Worm (Caenorhabditis elegans): ENCODE data around the gene dnj-13.

The dnj-13 gene

DNA sequence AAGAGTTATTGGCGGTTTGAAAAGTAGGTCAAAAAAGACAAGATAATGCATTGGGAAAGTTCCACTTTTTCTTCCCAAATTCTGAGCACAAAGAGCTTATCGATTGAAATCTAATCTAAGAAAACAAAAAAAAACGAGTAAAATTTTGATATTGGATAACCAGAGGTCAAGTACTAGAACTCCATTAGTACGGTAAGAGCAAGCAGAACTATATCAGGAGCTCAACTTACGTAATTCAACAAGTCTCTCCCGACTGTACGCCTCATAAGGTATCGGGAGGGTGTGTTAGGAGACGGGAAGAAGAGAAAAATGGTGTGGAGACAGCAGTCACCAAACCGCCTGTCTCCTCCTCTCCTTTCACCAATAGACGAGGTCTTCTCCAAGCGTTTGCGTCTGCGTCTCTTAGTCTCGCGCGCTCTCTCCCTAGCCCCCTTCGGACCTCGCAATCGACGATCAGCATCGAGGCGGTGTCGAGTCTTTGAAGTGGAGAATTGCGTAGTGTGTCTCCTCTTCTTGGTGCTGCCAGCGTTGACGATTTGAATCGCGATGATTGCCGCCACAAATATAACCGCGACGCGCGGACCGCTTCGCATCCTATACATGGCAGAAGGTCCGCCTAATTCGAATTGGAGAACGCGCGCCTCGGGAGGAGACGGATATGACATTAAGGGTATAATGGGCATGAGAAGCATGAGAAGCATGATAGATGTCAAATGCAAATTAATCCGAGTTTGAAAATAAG is 21.6 kb downstream of the dnj-13 start, which contains the start of gene F54D5.5 (continued):
- peak; percentile 69; the same call in 1 of the 2 replicates for TF ChIP-seq egl-43 (GFP tag; IDR thresholded peaks at IDR 0.05)
- TF ChIP-seq snpc-4 (tag; optimal IDR thresholded peaks at IDR 0.05): no peak
- TF ChIP-seq unc-130 (GFP tag; optimal IDR thresholded peaks at IDR 0.05): no peak
- peak; percentile 37 for TF ChIP-seq nhr-6 (tag; optimal IDR thresholded peaks at IDR 0.05)
- TF ChIP-seq nhr-77 (tag; optimal IDR thresholded peaks at IDR 0.05): no peak
- TF ChIP-seq ZK337.2 (GFP tag; IDR thresholded peaks at IDR 0.05): no peak
- no peak for TF ChIP-seq vab-7 (GFP tag; IDR thresholded peaks at IDR 0.05)
- no peak for TF ChIP-seq snpc-1.2 (GFP tag; IDR thresholded peaks at IDR 0.05)
- no peak for TF ChIP-seq mxl-2 (GFP tag; conservative IDR thresholded peaks at IDR 0.05)
- no peak for TF ChIP-seq sdz-12 (GFP tag; optimal IDR thresholded peaks at IDR 0.05)
- no peak for TF ChIP-seq nhr-41 (GFP tag; IDR thresholded peaks at IDR 0.05)
- TF ChIP-seq ztf-11 (tag; optimal IDR thresholded peaks at IDR 0.05): no peak
- no peak for TF ChIP-seq dmd-6 (GFP tag; IDR thresholded peaks at IDR 0.05)
- TF ChIP-seq lsy-2 (tag; optimal IDR thresholded peaks at IDR 0.05): no peak
- TF ChIP-seq ceh-62 (tag; optimal IDR thresholded peaks at IDR 0.05): no peak
- TF ChIP-seq ceh-20 (GFP tag; IDR thresholded peaks at IDR 0.05): no peak
- no peak for TF ChIP-seq ZK546.5 (tag; optimal IDR thresholded peaks at IDR 0.05)
- TF ChIP-seq hlh-11 (tag; optimal IDR thresholded peaks at IDR 0.05): no peak
- no peak for TF ChIP-seq spr-3 (GFP tag; optimal IDR thresholded peaks at IDR 0.05)
- 0 out of 4 replicates have a peak, but pooled peaks of 1 of the 2 experiments have one; percentile 60 for TF ChIP-seq madf-5 (GFP tag; IDR thresholded peaks at IDR 0.05)
- TF ChIP-seq lin-15B (tag; optimal IDR thresholded peaks at IDR 0.05): no peak
- TF ChIP-seq mep-1 (tag; optimal IDR thresholded peaks at IDR 0.05): no peak
- no peak for TF ChIP-seq daf-19 (GFP tag; conservative IDR thresholded peaks at IDR 0.05)

- TF ChIP-seq unc-130 (GFP tag; optimal IDR thresholded peaks at IDR 0.05): no peak
- no peak for TF ChIP-seq pha-4 (GFP tag; IDR thresholded peaks at IDR 0.05)
- no peak for TF ChIP-seq pha-4 (tag; optimal IDR thresholded peaks at IDR 0.05)
- no peak for TF ChIP-seq sdz-12 (GFP tag; optimal IDR thresholded peaks at IDR 0.05)
- no peak for TF ChIP-seq hlh-30 (tag; optimal IDR thresholded peaks at IDR 0.05; ENCODE audit: insufficient read depth)
- no peak for TF ChIP-seq mdt-29 (GFP tag; IDR thresholded peaks at IDR 0.05)
- no peak for TF ChIP-seq nhr-28 (tag; optimal IDR thresholded peaks at IDR 0.05)
- no peak for TF ChIP-seq T20F7.1 (GFP tag; optimal IDR thresholded peaks at IDR 0.05)
Measured at ce11 chrII:11568670-11569069, 23.2 kb downstream of the dnj-13 start.

DNA sequence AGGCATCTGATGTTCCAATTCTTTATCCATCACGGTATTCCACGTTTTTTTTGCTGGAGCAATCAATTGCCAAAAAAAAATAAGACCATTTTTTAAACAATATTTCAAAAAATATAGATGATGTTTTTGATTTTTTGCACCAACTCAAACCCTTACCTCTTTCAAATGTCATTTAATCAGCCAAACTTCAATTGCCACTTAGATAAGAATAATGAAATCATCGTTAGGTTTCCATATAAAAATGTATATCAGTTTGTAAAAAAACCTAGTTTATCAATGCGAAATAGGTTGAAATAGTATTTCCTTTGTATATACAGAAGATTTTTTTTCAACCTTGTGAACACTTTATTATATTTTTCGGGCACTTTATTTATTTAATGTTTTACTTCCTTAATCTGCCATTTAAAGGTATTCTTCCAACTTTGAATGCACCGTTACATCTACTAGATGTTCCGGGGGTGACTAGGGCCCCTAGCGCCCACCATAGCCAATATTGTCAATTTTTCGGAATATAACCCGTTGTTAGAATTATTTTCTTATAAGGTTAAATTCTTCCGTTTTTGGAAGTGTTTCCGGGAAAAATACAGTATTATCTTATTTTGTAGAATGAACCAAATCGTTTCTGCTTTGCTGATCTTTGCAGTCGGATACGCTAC is 23.8 kb downstream of the dnj-13 start, which contains the start of the genes F54D5.23 and F54D5.4:
F54D5.23 (minus strand) TSS at position 75 of the 656 bp plus-strand sequence.
F54D5.4 (plus strand) TSS at position 606 of the 656 bp plus-strand sequence.
- peak; percentile 73 for TF ChIP-seq pqm-1 (tag; optimal IDR thresholded peaks at IDR 0.05)
- TF ChIP-seq nhr-48 (tag; optimal IDR thresholded peaks at IDR 0.05): no peak

- no peak for TF ChIP-seq jun-1 (tag; optimal IDR thresholded peaks at IDR 0.05)
- no peak for TF ChIP-seq nhr-11 (tag; optimal IDR thresholded peaks at IDR 0.05)
- peak in 1 of 2 experiments; percentile 66 for TF ChIP-seq unc-62 (GFP tag; optimal IDR thresholded peaks at IDR 0.05 in 1 of 2)
- no peak for TF ChIP-seq unc-62 (tag; optimal IDR thresholded peaks at IDR 0.05)
- no peak for TF ChIP-seq ceh-32 (tag; optimal IDR thresholded peaks at IDR 0.05; ENCODE audit: poor library complexity)
- TF ChIP-seq nhr-42 (GFP tag; IDR thresholded peaks at IDR 0.05): no peak
- no peak for TF ChIP-seq arid-1 (GFP tag; conservative IDR thresholded peaks at IDR 0.05)
- no peak for TF ChIP-seq mep-1 (tag; optimal IDR thresholded peaks at IDR 0.05)
- TF ChIP-seq snpc-4 (tag; optimal IDR thresholded peaks at IDR 0.05): no peak
- peak; percentile 31 for TF ChIP-seq dve-1 (tag; optimal IDR thresholded peaks at IDR 0.05; ENCODE audit: insufficient read depth)
- TF ChIP-seq vab-7 (GFP tag; IDR thresholded peaks at IDR 0.05): no peak
- no peak for TF ChIP-seq mxl-2 (GFP tag; conservative IDR thresholded peaks at IDR 0.05)
- TF ChIP-seq F37D6.2 (tag; optimal IDR thresholded peaks at IDR 0.05): no peak
- peak; percentile 54 for TF ChIP-seq nhr-28 (tag; optimal IDR thresholded peaks at IDR 0.05)
- TF ChIP-seq hlh-11 (tag; optimal IDR thresholded peaks at IDR 0.05): peak; percentile 47
- peak; percentile 28; the same call in 1 of the 2 replicates for TF ChIP-seq dmd-6 (GFP tag; IDR thresholded peaks at IDR 0.05)
- no peak for TF ChIP-seq rbr-2 (tag; optimal IDR thresholded peaks at IDR 0.05)
- no peak for TF ChIP-seq Y48G9A.11 (GFP tag; IDR thresholded peaks at IDR 0.05)
- TF ChIP-seq ZK337.2 (GFP tag; IDR thresholded peaks at IDR 0.05): no peak
- TF ChIP-seq nhr-237 (tag; optimal IDR thresholded peaks at IDR 0.05): no peak
Measured at ce11 chrII:11571260-11571854, 25.9 kb downstream of the dnj-13 start, which contains the start of gene F54D5.3. Gene F54D5.3 (plus strand): TSS chrII:11571805.

Data from whole organism, L4 larva.